Fruit fly (Drosophila melanogaster) whole organism, embryonic: ENCODE data around the gene CG14958.

Experiments
- Abd-B ChIP-seq: fragments of 200-800 bp; sonication (Bioruptor generic); optimal IDR thresholded peaks from 2 replicates; lab custom pipeline; 2018; ENCODE audit warnings: missing biosample characterization, mild to moderate bottlenecking, missing genetic modification characterization, moderate library complexity
- Gug ChIP-seq: fragments of 200-800 bp; sonication (Bioruptor generic); IDR thresholded peaks from 4 replicates; pipeline ENCODE4 v1.3.6; 2022; ENCODE audit warnings: missing biosample characterization, missing genetic modification characterization
- HLH54F ChIP-seq: fragments of 200-800 bp; sonication (Bioruptor generic); optimal IDR thresholded peaks from 3 replicates; lab custom pipeline; 2016; ENCODE audit warnings: missing biosample characterization, missing genetic modification characterization
- br ChIP-seq: fragments of >200 bp; optimal IDR thresholded peaks from 2 replicates; lab custom pipeline; 2017
- ttk ChIP-seq: fragments of 200-800 bp; sonication (Bioruptor generic); IDR thresholded peaks from 2 replicates; pipeline ENCODE4 v2.1.2; 2022; ENCODE audit warnings: missing biosample characterization, missing genetic modification characterization

DNA sequence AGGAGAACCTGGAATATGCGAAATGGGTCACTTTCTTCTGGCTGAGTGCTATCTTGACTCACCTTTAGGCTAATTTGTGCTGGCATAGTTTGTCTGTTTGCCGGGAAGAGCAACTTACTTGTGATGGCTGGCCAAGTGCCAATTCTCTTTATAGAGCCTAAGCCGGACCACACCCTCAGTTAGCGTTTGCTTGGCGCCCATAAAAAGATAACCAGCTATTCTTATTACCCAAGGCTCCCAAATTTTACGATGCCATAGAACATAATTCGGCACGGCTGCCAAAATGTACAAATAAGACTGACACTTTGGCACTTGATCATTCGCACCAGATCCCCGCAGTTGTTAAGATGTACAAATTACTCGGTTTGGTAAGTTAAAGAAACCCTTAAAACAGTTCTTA lies at the start of gene CG14958, which contains the start of gene CG42525:
- no peak for TF ChIP-seq ttk (GFP tag; lab: Robert Waterston, UW)
- TF ChIP-seq Abd-B (GFP tag; lab: Kevin White, UChicago) = no peak
- TF ChIP-seq Gug (GFP tag; lab: Robert Waterston, UW) = no peak
- TF ChIP-seq HLH54F (GFP tag; lab: Kevin White, UChicago) = no peak
- no peak for TF ChIP-seq br
